Worm (Caenorhabditis elegans): ENCODE measurements around the gene wrn-1.

- TF ChIP-seq F22D6.2 (tag; optimal IDR thresholded peaks at IDR 0.05) (no peak), fkh-3 (tag; optimal IDR thresholded peaks at IDR 0.05) (no peak), tbx-9 (tag; optimal IDR thresholded peaks at IDR 0.05; ENCODE audit: borderline replicate concordance) (no peak), nfya-2 (GFP tag; IDR thresholded peaks at IDR 0.05) (no peak), F57A8.1 (GFP tag; optimal IDR thresholded peaks at IDR 0.05) (no peak), him-1 (tag; optimal IDR thresholded peaks at IDR 0.05) (no peak), F57C9.4 (tag; optimal IDR thresholded peaks at IDR 0.05) (no peak), ama-1 (optimal IDR thresholded peaks at IDR 0.05) (no peak), ama-1 (GFP tag; optimal IDR thresholded peaks at IDR 0.05) (no peak), pha-4 (tag; optimal IDR thresholded peaks at IDR 0.05) (no peak), madf-10 (tag; optimal IDR thresholded peaks at IDR 0.05) (no peak), attf-5 (GFP tag; optimal IDR thresholded peaks at IDR 0.05) (no peak)
These were observed 13.9 kb downstream of the wrn-1 start, which contains the start of gene sra-27 for ce11 chrII:6568707-6569106.

All from whole organism, young adult.